Fruit fly (Drosophila melanogaster) whole organism, embryonic: ENCODE measurements around the gene Blm.

Experiments
- ATbp ChIP-seq: fragments of 200-800 bp; sonication (Bioruptor generic); optimal IDR thresholded peaks from 2 replicates; lab custom pipeline; 2017; ENCODE audit warnings: missing biosample characterization, mild to moderate bottlenecking, missing genetic modification characterization, missing genetic modification reagents
- Antp ChIP-seq: fragments of 200-800 bp; sonication (Bioruptor generic); optimal IDR thresholded peaks from 3 replicates; lab custom pipeline; 2016; ENCODE audit warnings: missing biosample characterization, missing genetic modification characterization
- CG15011 ChIP-seq: fragments of 200-800 bp; sonication (Bioruptor generic); optimal IDR thresholded peaks from 3 replicates; lab custom pipeline; 2018; ENCODE audit warnings: missing biosample characterization, mild to moderate bottlenecking, missing genetic modification characterization
- CG15479 ChIP-seq: fragments of 200-800 bp; sonication (Bioruptor generic); optimal IDR thresholded peaks from 3 replicates; lab custom pipeline; 2019; ENCODE audit warnings: missing biosample characterization, mild to moderate bottlenecking, missing genetic modification characterization, moderate library complexity
- CG17912 ChIP-seq: fragments of 200-800 bp; sonication (Bioruptor generic); optimal IDR thresholded peaks from 2 replicates; lab custom pipeline; 2018; ENCODE audit warnings: missing biosample characterization, mild to moderate bottlenecking, missing genetic modification characterization
- CG18262 ChIP-seq: fragments of 200-800 bp; optimal IDR thresholded peaks from 3 replicates; lab custom pipeline; 2019; ENCODE audit warnings: missing biosample characterization, mild to moderate bottlenecking, missing genetic modification characterization, moderate library complexity
- CG18619 ChIP-seq: fragments of 200-800 bp; sonication (Bioruptor generic); optimal IDR thresholded peaks from 3 replicates; lab custom pipeline; 2017; ENCODE audit warnings: missing biosample characterization, mild to moderate bottlenecking, missing genetic modification characterization
- CG2120 ChIP-seq: fragments of 200-800 bp; sonication (Bioruptor generic); optimal IDR thresholded peaks from 3 replicates; lab custom pipeline; 2016; ENCODE audit warnings: missing biosample characterization, missing genetic modification characterization
- CG2199 ChIP-seq: fragments of 200-800 bp; sonication (Bioruptor generic); IDR thresholded peaks from 3 replicates; pipeline ENCODE4 v1.3.6; 2022; ENCODE audit warnings: missing biosample characterization, missing genetic modification characterization
- CG30403 ChIP-seq: fragments of 200-800 bp; sonication (Bioruptor generic); optimal IDR thresholded peaks from 3 replicates; lab custom pipeline; 2016; ENCODE audit warnings: missing biosample characterization, missing genetic modification characterization
- CG33213 ChIP-seq: fragments of 200-800 bp; sonication (Bioruptor generic); optimal IDR thresholded peaks from 3 replicates; lab custom pipeline; 2016; ENCODE audit warnings: missing biosample characterization, missing genetic modification characterization
- CG3995 ChIP-seq: fragments of 200-800 bp; sonication (Bioruptor generic); optimal IDR thresholded peaks from 3 replicates; lab custom pipeline; 2016; ENCODE audit warnings: missing biosample characterization, missing genetic modification characterization
- CG4854 ChIP-seq: fragments of 200-800 bp; sonication (Bioruptor generic); optimal IDR thresholded peaks from 2 replicates; lab custom pipeline; 2016; ENCODE audit warnings: missing biosample characterization, missing genetic modification characterization, inconsistent platforms
- CG8924 ChIP-seq: fragments of 200-800 bp; optimal IDR thresholded peaks from 3 replicates; lab custom pipeline; 2019; ENCODE audit warnings: missing biosample characterization, mild to moderate bottlenecking, missing genetic modification characterization, moderate library complexity
- Camta ChIP-seq: fragments of 200-800 bp; sonication (Bioruptor generic); optimal IDR thresholded peaks from 2 replicates; lab custom pipeline; 2016; ENCODE audit warnings: missing biosample characterization, missing genetic modification characterization
- D19B ChIP-seq: fragments of 200-800 bp; sonication (Bioruptor generic); optimal IDR thresholded peaks from 2 replicates; lab custom pipeline; 2017; ENCODE audit warnings: missing biosample characterization, mild to moderate bottlenecking, missing genetic modification characterization
- Dfd ChIP-seq, 2 experiments: fragments of >200 bp; optimal IDR thresholded peaks; 2 replicates each; lab custom pipeline; 2017; ENCODE audit warnings: missing biosample characterization in 2 of 2, missing genetic modification characterization in 2 of 2
- Dp ChIP-seq: fragments of 200-800 bp; sonication (Bioruptor generic); optimal IDR thresholded peaks from 2 replicates; lab custom pipeline; 2018; ENCODE audit warnings: missing biosample characterization, mild to moderate bottlenecking, missing genetic modification characterization, moderate library complexity
- ERR ChIP-seq: fragments of 200-800 bp; sonication (Bioruptor generic); optimal IDR thresholded peaks from 2 replicates; lab custom pipeline; 2016; ENCODE audit warnings: missing biosample characterization, missing genetic modification characterization
- Fer1 ChIP-seq: fragments of 200-800 bp; sonication (Bioruptor generic); optimal IDR thresholded peaks from 2 replicates; lab custom pipeline; 2017; ENCODE audit warnings: missing biosample characterization, mild to moderate bottlenecking, missing genetic modification characterization
- Fer3 ChIP-seq: fragments of 200-800 bp; sonication (Bioruptor generic); optimal IDR thresholded peaks from 2 replicates; lab custom pipeline; 2018; ENCODE audit warnings: missing biosample characterization, mild to moderate bottlenecking, missing genetic modification characterization, moderate library complexity
- HLHmδ ChIP-seq: fragments of 200-800 bp; sonication (Bioruptor generic); optimal IDR thresholded peaks from 2 replicates; lab custom pipeline; 2018; ENCODE audit warnings: missing biosample characterization, mild to moderate bottlenecking, missing genetic modification characterization, moderate library complexity
- NC2β ChIP-seq: fragments of 200-800 bp; sonication (Bioruptor generic); optimal IDR thresholded peaks from 2 replicates; lab custom pipeline; 2016; ENCODE audit warnings: missing biosample characterization, missing genetic modification characterization
- Oaz ChIP-seq: fragments of 200-800 bp; sonication (Bioruptor generic); IDR thresholded peaks from 2 replicates; pipeline ENCODE4 v1.3.6; 2022; ENCODE audit warnings: missing biosample characterization, missing genetic modification characterization
- Usf ChIP-seq: fragments of 200-800 bp; sonication (Bioruptor generic); optimal IDR thresholded peaks from 2 replicates; lab custom pipeline; 2017; ENCODE audit warnings: missing genotype, missing biosample characterization, missing genetic modification characterization
- abd-A ChIP-seq: fragments of 200-800 bp; sonication (Bioruptor generic); optimal IDR thresholded peaks from 3 replicates; lab custom pipeline; 2019; ENCODE audit warnings: missing biosample characterization, mild to moderate bottlenecking, missing genetic modification characterization, moderate library complexity
- amos ChIP-seq: fragments of 200-800 bp; sonication (Bioruptor generic); IDR thresholded peaks from 2 replicates; pipeline ENCODE4 v1.3.6; 2022; ENCODE audit warnings: missing biosample characterization, missing genetic modification characterization; ENCODE audit not compliant: partially characterized antibody
- ci ChIP-seq: fragments of 200-800 bp; sonication (Bioruptor generic); IDR thresholded peaks from 3 replicates; pipeline ENCODE4 v1.3.6; 2022; ENCODE audit warnings: missing biosample characterization, missing genetic modification characterization
- dati ChIP-seq: fragments of 200-800 bp; sonication (Bioruptor generic); IDR thresholded peaks from 2 replicates; pipeline ENCODE4 v1.3.6; 2022; ENCODE audit warnings: missing biosample characterization, missing genetic modification characterization
- dpn ChIP-seq, 2 experiments: fragments of 200-800 bp; sonication (Bioruptor generic); optimal IDR thresholded peaks; 3 replicates each; lab custom pipeline; 2016; ENCODE audit warnings: missing biosample characterization in 2 of 2, missing genetic modification characterization in 2 of 2
- exex ChIP-seq: fragments of 200-800 bp; sonication (Bioruptor generic); optimal IDR thresholded peaks from 4 replicates; lab custom pipeline; 2018; ENCODE audit warnings: missing biosample characterization, mild to moderate bottlenecking, missing genetic modification characterization, moderate library complexity
- gce ChIP-seq: fragments of 200-800 bp; sonication (Bioruptor generic); IDR thresholded peaks from 3 replicates; pipeline ENCODE4 v1.3.6; 2022; ENCODE audit warnings: missing biosample characterization, missing genetic modification characterization
- grau ChIP-seq: fragments of 200-800 bp; optimal IDR thresholded peaks from 3 replicates; lab custom pipeline; 2019; ENCODE audit warnings: missing biosample characterization, mild to moderate bottlenecking, missing genetic modification characterization, moderate library complexity
- gro ChIP-seq: fragments of 200-800 bp; sonication (Bioruptor generic); optimal IDR thresholded peaks from 2 replicates; lab custom pipeline; 2016; ENCODE audit warnings: missing biosample characterization, missing genetic modification characterization
- gsb-n ChIP-seq: fragments of 200-800 bp; sonication (Bioruptor generic); optimal IDR thresholded peaks from 3 replicates; lab custom pipeline; 2018; ENCODE audit warnings: missing biosample characterization, mild to moderate bottlenecking, missing genetic modification characterization
- jing ChIP-seq: fragments of 200-800 bp; sonication (Bioruptor generic); optimal IDR thresholded peaks from 2 replicates; lab custom pipeline; 2018; ENCODE audit warnings: missing biosample characterization, mild to moderate bottlenecking, missing genetic modification characterization
- luna ChIP-seq: fragments of 200-800 bp; sonication (Bioruptor generic); optimal IDR thresholded peaks from 2 replicates; lab custom pipeline; 2016; ENCODE audit warnings: missing biosample characterization, missing genetic modification characterization
- peb ChIP-seq: fragments of 200-800 bp; sonication (Bioruptor generic); IDR thresholded peaks from 2 replicates; pipeline ENCODE4 v1.3.6; 2022; ENCODE audit warnings: missing biosample characterization, missing genetic modification characterization
- sd ChIP-seq: fragments of 200-800 bp; sonication (Bioruptor generic); optimal IDR thresholded peaks from 3 replicates; lab custom pipeline; 2018; ENCODE audit warnings: missing biosample characterization, mild to moderate bottlenecking, missing genetic modification characterization, moderate library complexity
- sens ChIP-seq: fragments of 200-800 bp; sonication (Bioruptor generic); peaks from one replicate; lab custom pipeline; 2016; ENCODE audit warnings: missing biosample characterization, missing genetic modification characterization
- sr ChIP-seq: fragments of 200-800 bp; sonication (Bioruptor generic); IDR thresholded peaks from 3 replicates; pipeline ENCODE4 v1.3.6; 2022; ENCODE audit warnings: missing biosample characterization, missing genetic modification characterization
- ssp ChIP-seq: fragments of 200-800 bp; sonication (Bioruptor generic); IDR thresholded peaks from 2 replicates; pipeline ENCODE4 v1.3.6; 2022; ENCODE audit warnings: missing biosample characterization, missing genetic modification characterization
- stwl ChIP-seq: fragments of 200-800 bp; sonication (Bioruptor generic); optimal IDR thresholded peaks from 3 replicates; lab custom pipeline; 2018; ENCODE audit warnings: missing biosample characterization, mild to moderate bottlenecking, missing genetic modification characterization, moderate library complexity
- sug ChIP-seq: fragments of 200-800 bp; optimal IDR thresholded peaks from 2 replicates; lab custom pipeline; 2019; ENCODE audit warnings: missing biosample characterization, mild to moderate bottlenecking, missing genetic modification characterization, moderate library complexity
- tll ChIP-seq, 2 experiments: fragments of 200-800 bp in 1 of 2; fragments of >200 bp in 1 of 2; sonication (Bioruptor generic) in 1 of 2; optimal IDR thresholded peaks; 2 replicates each; lab custom pipeline; 2017 to 2019; ENCODE audit warnings: missing biosample characterization in 2 of 2, missing genetic modification characterization in 2 of 2, mild to moderate bottlenecking in 1 of 2, moderate library complexity in 1 of 2
- trem ChIP-seq: fragments of 200-800 bp; optimal IDR thresholded peaks from 3 replicates; lab custom pipeline; 2019; ENCODE audit warnings: missing biosample characterization, mild to moderate bottlenecking, missing genetic modification characterization, moderate library complexity
- vfl ChIP-seq: fragments of 200-800 bp; sonication (Bioruptor generic); optimal IDR thresholded peaks from 2 replicates; lab custom pipeline; 2016; ENCODE audit warnings: missing biosample characterization, missing genetic modification characterization

Blm gene

dm6 chr3R:11758507-11759184 lies 17.1 kb upstream of the Blm start (continued):
- TF ChIP-seq jing (no peak), CG33213 (GFP tag; lab: Kevin White, UChicago) (no peak), Dfd (GFP tag; optimal IDR thresholded peaks at IDR 0.05; lab: Kevin White, UChicago) (no peak), exex (tag; lab: Kevin White, UChicago) (peak; percentile 44), Usf (GFP tag; lab: Kevin White, UChicago) (no peak), trem (tag; lab: Kevin White, UChicago) (no peak), Camta (GFP tag; lab: Kevin White, UChicago) (no peak), gsb-n (tag; lab: Kevin White, UChicago) (no peak), NC2β (no peak), CG17912 (GFP tag; lab: Kevin White, UChicago) (no peak), CG3995 (peak; percentile 66), gce (GFP tag; lab: Robert Waterston, UW) (no peak), vfl (GFP tag; lab: Kevin White, UChicago) (no peak), Oaz (no peak), Fer3 (tag; lab: Kevin White, UChicago) (no peak), grau (tag; lab: Kevin White, UChicago) (peak; percentile 32), abd-A (tag; lab: Kevin White, UChicago) (peak; percentile 53), sd (tag; lab: Kevin White, UChicago) (peak; percentile 63), dpn (GFP tag; optimal IDR thresholded peaks at IDR 0.05; lab: Kevin White, UChicago) (peak in 1 of 2 experiments; percentile 5), CG18262 (tag; lab: Kevin White, UChicago) (peak; percentile 19), CG30403 (GFP tag; lab: Kevin White, UChicago) (peak; percentile 26), Fer1 (GFP tag; lab: Kevin White, UChicago) (no peak), sr (GFP tag; lab: Robert Waterston, UW) (no peak), HLHmδ (GFP tag; lab: Kevin White, UChicago) (no peak), CG2199 (GFP tag; lab: Robert Waterston, UW) (no peak), CG18619 (GFP tag; lab: Kevin White, UChicago) (peak; percentile 35), D19B (GFP tag; lab: Kevin White, UChicago) (no peak), sens (GFP tag; lab: Kevin White, UChicago) (peak; percentile 10), dati (GFP tag; lab: Robert Waterston, UW) (no peak), CG8924 (peak; percentile 18), CG4854 (GFP tag; lab: Kevin White, UChicago) (no peak), amos (GFP tag; lab: Robert Waterston, UW) (no peak), tll (GFP tag; optimal IDR thresholded peaks at IDR 0.05; lab: Kevin White, UChicago) (no peak), CG15011 (peak; percentile 17), peb (GFP tag; lab: Robert Waterston, UW) (no peak), gro (GFP tag; lab: Kevin White, UChicago) (peak; percentile 2), ERR (GFP tag; lab: Kevin White, UChicago) (no peak), ssp (GFP tag; lab: Robert Waterston, UW) (no peak), sug (tag; lab: Kevin White, UChicago) (peak; percentile 19), Antp (GFP tag; lab: Kevin White, UChicago) (no peak), luna (GFP tag; lab: Kevin White, UChicago) (no peak), stwl (tag; lab: Kevin White, UChicago) (no peak), Dp (GFP tag; lab: Kevin White, UChicago) (no peak), CG15479 (peak; percentile 93), CG2120 (GFP tag; lab: Kevin White, UChicago) (peak; percentile 55), ci (GFP tag; lab: Robert Waterston, UW) (no peak), ATbp (no peak)
